Worm (Caenorhabditis elegans) whole organism, early embryonic: ENCODE data around the gene E02A10.4.

ENCODE experiments used
- B0310.2 ChIP-seq: sonication (generic microtip); optimal IDR thresholded peaks from 2 replicates; lab custom pipeline; 2016; ENCODE audit warnings: mild to moderate bottlenecking, missing genetic modification characterization, missing compliant biosample characterization
- ama-1 ChIP-seq: fragments of 150-350 bp; optimal IDR thresholded peaks from 2 replicates; lab custom pipeline; 2014
- ets-7 ChIP-seq: sonication (generic microtip); optimal IDR thresholded peaks from 2 replicates; lab custom pipeline; 2016; ENCODE audit warnings: missing genotype, missing genetic modification characterization, missing compliant biosample characterization
- hmbx-1 ChIP-seq: sonication (generic microtip); optimal IDR thresholded peaks from 2 replicates; lab custom pipeline; 2016; ENCODE audit warnings: mild to moderate bottlenecking, missing genetic modification characterization, missing compliant biosample characterization
- scrt-1 ChIP-seq: fragments of 200-800 bp; sonication (Bioruptor generic); IDR thresholded peaks from 2 replicates; pipeline ENCODE4 v1.3.6; 2022; ENCODE audit warnings: missing genetic modification characterization, missing compliant biosample characterization
- sea-1 ChIP-seq: fragments of 200-800 bp; sonication (Bioruptor generic); conservative IDR thresholded peaks from 2 replicates; pipeline ENCODE4 v1.3.6; 2022; ENCODE audit warnings: missing genetic modification characterization, missing compliant biosample characterization
- tbx-11 ChIP-seq: fragments of 200-800 bp; sonication (Bioruptor generic); IDR thresholded peaks from 2 replicates; pipeline ENCODE4 v1.3.6; 2022; ENCODE audit warnings: missing genetic modification characterization, missing compliant biosample characterization

DNA sequence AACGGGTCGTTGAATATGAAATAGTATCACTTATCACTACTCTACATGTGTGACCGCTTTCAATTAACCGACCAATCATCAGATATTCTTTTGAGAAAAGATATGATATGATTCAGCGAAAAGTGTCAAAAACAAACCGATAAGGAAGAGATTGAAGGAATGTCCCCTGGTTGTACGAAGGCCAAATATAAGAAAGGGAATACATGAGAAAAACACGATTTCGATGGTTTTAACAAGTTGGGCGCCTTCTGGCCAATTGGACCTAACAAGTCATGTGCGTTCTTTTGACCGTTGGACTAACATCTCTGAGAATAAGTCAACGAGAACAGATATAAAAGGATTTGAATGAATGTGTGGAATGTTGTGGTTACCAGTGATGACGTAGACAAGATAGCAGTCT, 11.9 kb downstream of the E02A10.4 start:
- TF ChIP-seq ama-1 (lab: Kevin White, UChicago) (no peak), B0310.2 (tag; lab: Kevin White, UChicago) (no peak), ets-7 (tag; lab: Kevin White, UChicago) (no peak), hmbx-1 (no peak), scrt-1 (GFP tag; lab: Robert Waterston, UW) (no peak), sea-1 (GFP tag; lab: Robert Waterston, UW) (no peak), tbx-11 (GFP tag; lab: Robert Waterston, UW) (no peak)
